Worm (Caenorhabditis elegans) whole organism, early embryonic: Measurements from ENCODE around the gene daam-1.

ENCODE experiments used
- B0310.2 ChIP-seq: sonication (generic microtip); optimal IDR thresholded peaks from 2 replicates; lab custom pipeline; 2016; ENCODE audit warnings: mild to moderate bottlenecking, missing genetic modification characterization, missing compliant biosample characterization
- F13C5.2 ChIP-seq: sonication (generic microtip); optimal IDR thresholded peaks from 2 replicates; lab custom pipeline; 2017; ENCODE audit warnings: mild to moderate bottlenecking, missing genetic modification characterization, inconsistent platforms, missing compliant biosample characterization
- aly-1 ChIP-seq: sonication (generic microtip); optimal IDR thresholded peaks from 2 replicates; lab custom pipeline; 2016; ENCODE audit warnings: missing genetic modification characterization, missing compliant biosample characterization
- ama-1 ChIP-seq: fragments of 150-350 bp; optimal IDR thresholded peaks from 2 replicates; lab custom pipeline; 2014
- ceh-13 ChIP-seq: fragments of 200-800 bp; sonication (Bioruptor generic); optimal IDR thresholded peaks from 2 replicates; lab custom pipeline; 2018; ENCODE audit warnings: mild to moderate bottlenecking, missing genetic modification characterization, missing compliant biosample characterization
- ceh-36 ChIP-seq: sonication (generic microtip); optimal IDR thresholded peaks from 2 replicates; lab custom pipeline; 2016; ENCODE audit warnings: missing genetic modification characterization, inconsistent platforms, missing compliant biosample characterization
- ets-7 ChIP-seq: sonication (generic microtip); optimal IDR thresholded peaks from 2 replicates; lab custom pipeline; 2016; ENCODE audit warnings: missing genotype, missing genetic modification characterization, missing compliant biosample characterization
- flt-1 ChIP-seq: fragments of 200-800 bp; sonication (Bioruptor generic); IDR thresholded peaks from 2 replicates; pipeline ENCODE4 v1.3.6; 2022; ENCODE audit warnings: missing genetic modification characterization, missing compliant biosample characterization
- hmbx-1 ChIP-seq: sonication (generic microtip); optimal IDR thresholded peaks from 2 replicates; lab custom pipeline; 2016; ENCODE audit warnings: mild to moderate bottlenecking, missing genetic modification characterization, missing compliant biosample characterization
- hmg-4 ChIP-seq: fragments of 200-800 bp; sonication (Bioruptor generic); optimal IDR thresholded peaks from 2 replicates; lab custom pipeline; 2018; ENCODE audit warnings: mild to moderate bottlenecking, missing genetic modification characterization, missing compliant biosample characterization
- hnd-1 ChIP-seq: sonication (generic microtip); optimal IDR thresholded peaks from 2 replicates; lab custom pipeline; 2016; ENCODE audit warnings: missing genetic modification characterization, missing compliant biosample characterization
- pes-1 ChIP-seq: fragments of 200-800 bp; sonication (Bioruptor generic); IDR thresholded peaks from 2 replicates; pipeline ENCODE4 v1.3.6; 2022; ENCODE audit warnings: missing genetic modification reagents, missing genetic modification characterization, missing compliant biosample characterization
- scrt-1 ChIP-seq: fragments of 200-800 bp; sonication (Bioruptor generic); IDR thresholded peaks from 2 replicates; pipeline ENCODE4 v1.3.6; 2022; ENCODE audit warnings: missing genetic modification characterization, missing compliant biosample characterization
- sea-1 ChIP-seq: fragments of 200-800 bp; sonication (Bioruptor generic); conservative IDR thresholded peaks from 2 replicates; pipeline ENCODE4 v1.3.6; 2022; ENCODE audit warnings: missing genetic modification characterization, missing compliant biosample characterization
- tbx-11 ChIP-seq: fragments of 200-800 bp; sonication (Bioruptor generic); IDR thresholded peaks from 2 replicates; pipeline ENCODE4 v1.3.6; 2022; ENCODE audit warnings: missing genetic modification characterization, missing compliant biosample characterization
- tbx-37 ChIP-seq: fragments of 200-800 bp; sonication (Bioruptor generic); conservative IDR thresholded peaks from 2 replicates; pipeline ENCODE4 v1.3.6; 2022; ENCODE audit warnings: missing genetic modification reagents, missing genetic modification characterization, missing compliant biosample characterization
- tra-4 ChIP-seq: sonication (generic microtip); optimal IDR thresholded peaks from 2 replicates; lab custom pipeline; 2017; ENCODE audit warnings: missing genetic modification characterization, missing compliant biosample characterization

The daam-1 gene

DNA sequence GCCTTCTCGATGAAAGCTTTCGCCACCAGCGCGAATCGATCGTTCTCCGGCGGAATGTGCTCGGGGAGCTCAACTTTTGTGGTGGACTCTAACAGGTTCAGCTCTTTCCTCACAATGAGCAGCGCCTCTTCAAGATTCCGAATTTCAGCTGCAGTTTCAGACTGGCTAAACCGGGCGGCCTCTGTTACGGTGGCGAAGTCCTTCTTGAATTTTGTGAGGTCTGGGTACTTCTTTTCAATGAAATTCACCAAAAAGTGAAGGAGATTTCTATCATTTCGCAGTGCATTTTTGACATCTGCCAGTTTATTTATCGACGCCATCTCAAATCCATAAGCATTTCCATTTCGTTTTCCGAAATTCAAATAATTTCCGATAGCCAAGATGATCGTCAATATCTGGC is 17.1 kb downstream of the daam-1 start:
- TF ChIP-seq ceh-13 (GFP tag; lab: Kevin White, UChicago) (no peak), F13C5.2 (tag; lab: Kevin White, UChicago) (no peak)

DNA sequence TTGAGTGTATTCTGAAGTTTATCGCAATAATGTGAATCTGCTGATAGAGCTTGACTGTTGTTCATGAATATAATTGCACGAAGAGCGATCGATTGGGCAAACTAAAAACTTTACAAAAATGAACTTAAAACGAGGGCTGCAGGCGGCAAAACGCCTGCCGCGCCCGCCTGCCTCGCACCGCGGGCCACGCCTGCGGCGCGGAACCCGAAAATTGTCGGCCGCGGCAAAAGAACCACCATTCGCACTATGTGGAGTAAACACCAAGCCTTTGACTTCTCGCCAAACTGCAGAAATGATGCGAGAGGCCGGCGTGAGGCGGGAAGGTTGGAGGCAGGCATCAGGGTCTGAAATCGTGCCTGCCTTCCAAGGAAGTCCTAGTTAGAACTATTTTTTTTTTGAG is 19.7 kb downstream of the daam-1 start:
- TF ChIP-seq B0310.2 (no peak), hnd-1 (tag; lab: Kevin White, UChicago) (no peak), hmg-4 (GFP tag; lab: Kevin White, UChicago) (no peak), aly-1 (tag; lab: Kevin White, UChicago) (no peak), ceh-36 (tag; lab: Kevin White, UChicago) (no peak), sea-1 (GFP tag; lab: Robert Waterston, UW) (no peak)

DNA sequence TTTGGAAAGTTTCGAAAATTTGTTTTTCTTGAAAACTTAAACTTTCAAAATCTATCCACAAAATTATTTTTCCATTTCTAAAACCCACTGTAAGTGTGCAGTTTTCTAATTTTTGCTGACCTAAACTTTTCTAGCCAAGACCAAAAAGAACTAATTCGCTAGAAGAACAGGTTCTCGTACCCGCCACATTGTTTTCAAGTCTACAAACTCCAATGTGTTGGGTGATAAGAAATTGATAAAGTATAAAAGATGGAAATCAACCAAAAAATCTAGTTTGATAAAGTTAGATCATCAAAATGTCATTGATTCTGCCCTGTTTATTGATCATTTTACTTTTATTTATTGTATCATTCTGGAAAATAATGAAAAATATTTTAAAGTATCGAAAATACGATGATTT is 24.7 kb downstream of the daam-1 start, which contains the start of gene cyp-29A3:
Gene cyp-29A3 (plus strand): TSS at position 269 of the 400 bp plus-strand sequence.
- TF ChIP-seq hmbx-1 (tag; lab: Kevin White, UChicago) (no peak), B0310.2 (no peak), pes-1 (GFP tag; lab: Robert Waterston, UW) (no peak), F13C5.2 (tag; lab: Kevin White, UChicago) (no peak)

DNA sequence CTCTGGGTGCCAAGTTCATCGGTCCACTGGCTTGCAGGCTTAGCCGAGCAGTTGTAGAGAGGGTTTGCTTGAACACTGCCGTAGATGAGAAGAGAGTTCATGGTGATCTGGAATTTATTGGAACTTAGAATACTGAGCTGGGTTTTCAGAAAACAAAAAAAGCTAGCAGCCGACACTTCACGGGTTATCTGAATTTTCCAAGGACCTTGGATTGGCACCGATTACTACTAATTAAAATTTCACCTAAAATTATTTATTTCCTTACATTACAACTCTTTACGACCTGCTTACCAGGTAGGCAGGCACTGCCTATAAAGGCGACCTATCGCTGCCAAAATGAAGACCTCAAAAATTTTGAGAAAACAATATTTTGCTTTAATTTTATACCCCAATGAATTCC is 27.7 kb downstream of the daam-1 start, which contains the start of gene srt-52:
Gene srt-52 (minus strand): TSS at position 101 of the 400 bp plus-strand sequence.
- TF ChIP-seq flt-1 (GFP tag; lab: Robert Waterston, UW), result no peak
- TF ChIP-seq tbx-11, result no peak
- TF ChIP-seq B0310.2, result no peak
- no peak for TF ChIP-seq sea-1 (GFP tag; lab: Robert Waterston, UW)
- TF ChIP-seq hmbx-1 (tag; lab: Kevin White, UChicago), result no peak
- TF ChIP-seq aly-1 (tag; lab: Kevin White, UChicago), result no peak
- no peak for TF ChIP-seq ama-1 (lab: Kevin White, UChicago)
- TF ChIP-seq tbx-37, result no peak
- TF ChIP-seq scrt-1, result no peak

DNA sequence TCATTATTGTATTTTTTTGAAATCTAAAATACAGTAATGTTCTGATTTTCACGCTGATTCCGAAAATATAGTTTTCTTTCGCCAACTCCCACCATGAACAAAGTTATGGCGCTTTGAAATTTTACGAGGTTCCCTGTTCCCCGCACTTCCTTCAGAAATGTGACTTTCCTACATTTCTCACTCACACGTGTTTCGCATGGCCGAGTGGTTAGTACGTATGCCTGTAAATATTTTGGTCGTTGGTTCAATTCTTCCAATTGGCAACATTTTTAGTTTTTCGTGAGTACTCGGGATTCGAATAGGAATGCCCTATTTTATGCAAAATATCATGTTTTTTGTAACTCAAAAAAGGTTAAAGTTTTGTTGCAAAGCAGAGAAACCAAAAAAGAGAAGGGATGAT is 30.3 kb downstream of the daam-1 start:
- peak; percentile 75 for TF ChIP-seq pes-1 (GFP tag; lab: Robert Waterston, UW)
- TF ChIP-seq ama-1 (lab: Kevin White, UChicago), result no peak
- TF ChIP-seq tbx-11, result peak; percentile 77
- TF ChIP-seq flt-1 (GFP tag; lab: Robert Waterston, UW), result peak; percentile 75; the same call in 1 of the 2 replicates
- peak; percentile 51 for TF ChIP-seq B0310.2
- peak; percentile 82 for TF ChIP-seq scrt-1
- TF ChIP-seq F13C5.2 (tag; lab: Kevin White, UChicago), result peak; percentile 65
- peak; percentile 73; the same call in 1 of the 2 replicates for TF ChIP-seq sea-1 (GFP tag; lab: Robert Waterston, UW)
- TF ChIP-seq hnd-1 (tag; lab: Kevin White, UChicago), result peak; percentile 52
- TF ChIP-seq hmg-4 (GFP tag; lab: Kevin White, UChicago), result peak; percentile 75
- no peak for TF ChIP-seq tra-4 (tag; lab: Kevin White, UChicago)
- peak; percentile 73 for TF ChIP-seq tbx-37
- peak; percentile 72 for TF ChIP-seq ets-7 (tag; lab: Kevin White, UChicago)
- TF ChIP-seq aly-1 (tag; lab: Kevin White, UChicago), result peak; percentile 70
- TF ChIP-seq ceh-36 (tag; lab: Kevin White, UChicago), result peak; percentile 71
- no peak for TF ChIP-seq hmbx-1 (tag; lab: Kevin White, UChicago)
- peak; percentile 60 for TF ChIP-seq ceh-13 (GFP tag; lab: Kevin White, UChicago)

DNA sequence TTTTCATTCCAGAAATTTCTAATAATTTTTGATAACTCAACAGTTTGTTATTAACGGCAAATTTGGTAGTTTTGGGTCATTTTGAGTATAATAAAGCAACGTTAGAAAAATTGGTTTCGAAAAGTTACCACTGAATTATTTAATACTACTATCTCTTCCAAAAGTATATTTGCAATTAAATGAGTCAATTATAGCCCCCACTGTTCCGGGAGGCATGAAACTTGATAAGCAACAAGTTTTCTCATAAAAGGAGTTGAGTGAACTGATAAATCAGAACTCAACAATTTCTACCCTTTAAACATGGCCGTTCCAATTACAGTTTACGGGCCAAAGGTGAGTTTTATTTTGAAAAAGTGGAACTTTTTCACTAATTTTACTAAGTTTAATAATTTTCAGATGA is 35.0 kb downstream of the daam-1 start, which contains the start of gene B0348.1:
Gene B0348.1 (plus strand): TSS at position 301 of the 400 bp plus-strand sequence.
- no peak for TF ChIP-seq F13C5.2 (tag; lab: Kevin White, UChicago)
- TF ChIP-seq hnd-1 (tag; lab: Kevin White, UChicago), result no peak
- no peak for TF ChIP-seq tra-4 (tag; lab: Kevin White, UChicago)
- no peak for TF ChIP-seq B0310.2
- TF ChIP-seq tbx-11, result no peak
- TF ChIP-seq ets-7 (tag; lab: Kevin White, UChicago), result no peak
- no peak for TF ChIP-seq aly-1 (tag; lab: Kevin White, UChicago)
- no peak for TF ChIP-seq pes-1 (GFP tag; lab: Robert Waterston, UW)
- no peak for TF ChIP-seq hmg-4 (GFP tag; lab: Kevin White, UChicago)
- no peak for TF ChIP-seq sea-1 (GFP tag; lab: Robert Waterston, UW)
- no peak for TF ChIP-seq ceh-13 (GFP tag; lab: Kevin White, UChicago)

DNA sequence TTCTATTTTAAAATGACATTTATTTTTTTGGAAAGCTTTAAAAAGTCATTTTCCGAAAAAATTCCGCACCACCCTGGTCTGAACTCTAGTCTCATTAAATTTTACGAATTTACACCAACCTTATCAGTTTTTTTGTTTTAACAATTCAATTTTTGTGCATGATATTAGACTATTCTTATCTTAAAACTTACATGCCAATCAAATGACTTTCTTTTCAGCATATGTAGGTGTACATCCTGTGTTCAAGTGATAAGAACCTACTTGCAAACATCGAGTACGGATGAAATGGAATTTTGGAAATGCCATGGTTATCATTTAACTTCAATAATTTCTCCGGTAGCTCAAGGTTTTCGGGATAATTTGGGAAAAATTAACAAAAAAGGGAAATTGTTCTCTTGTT is 35.8 kb downstream of the daam-1 start:
- no peak for TF ChIP-seq flt-1 (GFP tag; lab: Robert Waterston, UW)
- no peak for TF ChIP-seq tbx-37
- TF ChIP-seq hmg-4 (GFP tag; lab: Kevin White, UChicago), result no peak
- no peak for TF ChIP-seq tbx-11
- TF ChIP-seq aly-1 (tag; lab: Kevin White, UChicago), result no peak
- no peak for TF ChIP-seq B0310.2
- no peak for TF ChIP-seq F13C5.2 (tag; lab: Kevin White, UChicago)

DNA sequence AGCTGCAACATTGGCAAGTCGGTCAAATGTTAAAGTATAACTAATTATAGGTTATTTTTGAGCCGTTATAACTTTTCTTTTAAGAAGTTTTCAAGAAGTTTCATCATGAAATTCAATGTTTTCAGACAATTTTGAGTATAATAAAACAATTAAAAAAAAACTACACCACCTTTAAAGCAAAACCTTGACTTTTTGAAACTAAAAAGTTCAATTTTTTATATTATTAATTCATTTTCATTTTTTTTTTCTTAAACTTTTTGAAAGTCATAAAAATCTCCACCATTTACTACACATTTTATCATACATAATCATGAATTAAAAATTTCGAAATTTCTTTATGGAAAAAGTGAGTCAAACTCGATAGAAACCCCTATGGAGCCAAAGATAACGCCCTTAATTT is 38.6 kb downstream of the daam-1 start, which contains the start of gene B0348.2:
Gene B0348.2 (plus strand): TSS at position 301 of the 400 bp plus-strand sequence.
- TF ChIP-seq hmbx-1 (tag; lab: Kevin White, UChicago), result no peak
- TF ChIP-seq scrt-1, result no peak
- no peak for TF ChIP-seq tra-4 (tag; lab: Kevin White, UChicago)
- no peak for TF ChIP-seq hnd-1 (tag; lab: Kevin White, UChicago)
- no peak for TF ChIP-seq ceh-36 (tag; lab: Kevin White, UChicago)
- TF ChIP-seq tbx-37, result no peak
- no peak for TF ChIP-seq pes-1 (GFP tag; lab: Robert Waterston, UW)
- TF ChIP-seq hmg-4 (GFP tag; lab: Kevin White, UChicago), result no peak
- TF ChIP-seq ama-1 (lab: Kevin White, UChicago), result no peak
- TF ChIP-seq tbx-11, result no peak
- no peak for TF ChIP-seq aly-1 (tag; lab: Kevin White, UChicago)
- TF ChIP-seq ets-7 (tag; lab: Kevin White, UChicago), result no peak
- no peak for TF ChIP-seq ceh-13 (GFP tag; lab: Kevin White, UChicago)
- no peak for TF ChIP-seq sea-1 (GFP tag; lab: Robert Waterston, UW)
